Fruit fly (Drosophila melanogaster) whole organism, embryonic: ENCODE measurements around the gene CG11970.

ENCODE experiments used
- Bdp1 ChIP-seq: fragments of 200-800 bp; sonication (Bioruptor generic); optimal IDR thresholded peaks from 3 replicates; lab custom pipeline; 2016; ENCODE audit warnings: missing biosample characterization, missing genetic modification characterization
- CG10366 ChIP-seq: fragments of 200-800 bp; sonication (Bioruptor generic); IDR thresholded peaks from 2 replicates; pipeline ENCODE4 v1.3.6; 2022; ENCODE audit warnings: missing biosample characterization, missing genetic modification characterization
- CG10543 ChIP-seq: fragments of 200-800 bp; sonication (Bioruptor generic); optimal IDR thresholded peaks from 3 replicates; lab custom pipeline; 2017; ENCODE audit warnings: missing biosample characterization, mild to moderate bottlenecking, missing genetic modification characterization, moderate library complexity
- CG12769 ChIP-seq: fragments of 200-800 bp; sonication (Bioruptor generic); optimal IDR thresholded peaks from 2 replicates; lab custom pipeline; 2019; ENCODE audit warnings: missing biosample characterization, mild to moderate bottlenecking, missing genetic modification characterization, moderate library complexity
- CG13894 ChIP-seq: fragments of 200-800 bp; sonication (Bioruptor generic); optimal IDR thresholded peaks from 3 replicates; lab custom pipeline; 2018; ENCODE audit warnings: missing biosample characterization, mild to moderate bottlenecking, missing genetic modification characterization, moderate library complexity
- CG15479 ChIP-seq: fragments of 200-800 bp; sonication (Bioruptor generic); optimal IDR thresholded peaks from 3 replicates; lab custom pipeline; 2019; ENCODE audit warnings: missing biosample characterization, mild to moderate bottlenecking, missing genetic modification characterization, moderate library complexity
- CG15696 ChIP-seq: fragments of 200-800 bp; sonication (Bioruptor generic); optimal IDR thresholded peaks from 2 replicates; lab custom pipeline; 2019; ENCODE audit warnings: missing biosample characterization, mild to moderate bottlenecking, missing genetic modification characterization, moderate library complexity
- CG2199 ChIP-seq: fragments of 200-800 bp; sonication (Bioruptor generic); IDR thresholded peaks from 3 replicates; pipeline ENCODE4 v1.3.6; 2022; ENCODE audit warnings: missing biosample characterization, missing genetic modification characterization
- CG3995 ChIP-seq: fragments of 200-800 bp; sonication (Bioruptor generic); optimal IDR thresholded peaks from 3 replicates; lab custom pipeline; 2016; ENCODE audit warnings: missing biosample characterization, missing genetic modification characterization
- CG7357 ChIP-seq: fragments of 200-800 bp; sonication (Bioruptor generic); IDR thresholded peaks from 3 replicates; pipeline ENCODE4 v1.3.6; 2022; ENCODE audit warnings: missing biosample characterization, missing genetic modification characterization
- CG8924 ChIP-seq: fragments of 200-800 bp; optimal IDR thresholded peaks from 3 replicates; lab custom pipeline; 2019; ENCODE audit warnings: missing biosample characterization, mild to moderate bottlenecking, missing genetic modification characterization, moderate library complexity
- D19A ChIP-seq: fragments of 200-800 bp; optimal IDR thresholded peaks from 3 replicates; lab custom pipeline; 2019; ENCODE audit warnings: missing biosample characterization, mild to moderate bottlenecking, missing genetic modification characterization, moderate library complexity
- Dll ChIP-seq: fragments of 200-800 bp; sonication (Bioruptor generic); IDR thresholded peaks from 4 replicates; pipeline ENCODE4 v1.3.6; 2022; ENCODE audit warnings: missing biosample characterization, missing genetic modification characterization; ENCODE audit not compliant: partially characterized antibody
- E2f1 ChIP-seq: fragments of 200-800 bp; sonication (Bioruptor generic); IDR thresholded peaks from 2 replicates; pipeline ENCODE4 v1.3.6; 2022; ENCODE audit warnings: missing biosample characterization, missing genetic modification characterization
- Ets65A ChIP-seq: fragments of 200-800 bp; sonication (Bioruptor generic); peaks from one replicate; lab custom pipeline; 2016; ENCODE audit warnings: missing biosample characterization, missing genetic modification characterization
- Fer1 ChIP-seq: fragments of 200-800 bp; sonication (Bioruptor generic); optimal IDR thresholded peaks from 2 replicates; lab custom pipeline; 2017; ENCODE audit warnings: missing biosample characterization, mild to moderate bottlenecking, missing genetic modification characterization
- Hey ChIP-seq: fragments of 200-800 bp; sonication (Bioruptor generic); optimal IDR thresholded peaks from 3 replicates; lab custom pipeline; 2018; ENCODE audit warnings: missing biosample characterization, mild to moderate bottlenecking, missing genetic modification characterization
- Kr ChIP-seq: fragments of 200-800 bp; sonication (Bioruptor generic); optimal IDR thresholded peaks from 2 replicates; lab custom pipeline; 2017; ENCODE audit warnings: missing biosample characterization, mild to moderate bottlenecking, missing genetic modification characterization
- Med ChIP-seq: fragments of 200-800 bp; sonication (Bioruptor generic); peaks from one replicate; lab custom pipeline; 2016; ENCODE audit warnings: missing biosample characterization, missing genetic modification characterization, mild to moderate bottlenecking, inconsistent platforms, moderate library complexity
- Taf1 ChIP-seq: fragments of 200-800 bp; sonication (Bioruptor generic); IDR thresholded peaks from 2 replicates; pipeline ENCODE4 v1.3.6; 2022; ENCODE audit warnings: missing biosample characterization, missing genetic modification characterization
- btn ChIP-seq: fragments of 200-800 bp; sonication (Bioruptor generic); optimal IDR thresholded peaks from 2 replicates; lab custom pipeline; 2016; ENCODE audit warnings: missing biosample characterization, missing genetic modification characterization
- cad ChIP-seq: fragments of >200 bp; optimal IDR thresholded peaks from 2 replicates; lab custom pipeline; 2017; ENCODE audit warnings: missing biosample characterization, missing genetic modification characterization
- chm ChIP-seq: fragments of 200-800 bp; sonication (Bioruptor generic); IDR thresholded peaks from 2 replicates; pipeline ENCODE4 v1.3.6; 2022; ENCODE audit warnings: missing biosample characterization, missing genetic modification characterization
- crp ChIP-seq, 2 experiments: fragments of 200-800 bp; sonication (Bioruptor generic); optimal IDR thresholded peaks; 2 replicates in 1 of 2; 3 replicates in 1 of 2; lab custom pipeline; 2017; ENCODE audit warnings: missing biosample characterization in 2 of 2, missing genetic modification characterization in 2 of 2, mild to moderate bottlenecking in 1 of 2, moderate library complexity in 1 of 2
- exex ChIP-seq: fragments of 200-800 bp; sonication (Bioruptor generic); optimal IDR thresholded peaks from 4 replicates; lab custom pipeline; 2018; ENCODE audit warnings: missing biosample characterization, mild to moderate bottlenecking, missing genetic modification characterization, moderate library complexity
- fd64A ChIP-seq: fragments of 200-800 bp; sonication (Bioruptor generic); optimal IDR thresholded peaks from 3 replicates; lab custom pipeline; 2018; ENCODE audit warnings: missing biosample characterization, mild to moderate bottlenecking, missing genetic modification characterization
- gcm ChIP-seq: fragments of 200-800 bp; sonication (Bioruptor generic); optimal IDR thresholded peaks from 2 replicates; lab custom pipeline; 2019; ENCODE audit warnings: missing biosample characterization, mild to moderate bottlenecking, missing genetic modification characterization, moderate library complexity
- gcm2 ChIP-seq: fragments of 200-800 bp; sonication (Bioruptor generic); optimal IDR thresholded peaks from 2 replicates; lab custom pipeline; 2016; ENCODE audit warnings: missing biosample characterization, missing genetic modification characterization
- grau ChIP-seq: fragments of 200-800 bp; optimal IDR thresholded peaks from 3 replicates; lab custom pipeline; 2019; ENCODE audit warnings: missing biosample characterization, mild to moderate bottlenecking, missing genetic modification characterization, moderate library complexity
- grn ChIP-seq: fragments of 200-800 bp; sonication (Bioruptor generic); optimal IDR thresholded peaks from 3 replicates; lab custom pipeline; 2017; ENCODE audit warnings: missing biosample characterization, missing genetic modification characterization
- gt ChIP-seq: fragments of 200-800 bp; sonication (Bioruptor generic); IDR thresholded peaks from 2 replicates; pipeline ENCODE4 v1.3.6; 2022; ENCODE audit warnings: missing biosample characterization, missing genetic modification characterization
- kni ChIP-seq: fragments of 200-800 bp; sonication (Bioruptor generic); optimal IDR thresholded peaks from 3 replicates; lab custom pipeline; 2017; ENCODE audit warnings: mild to moderate bottlenecking, missing biosample characterization, missing genetic modification reagents, missing genetic modification characterization
- pros ChIP-seq: fragments of 200-800 bp; sonication (Bioruptor generic); optimal IDR thresholded peaks from 3 replicates; lab custom pipeline; 2019; ENCODE audit warnings: missing biosample characterization, mild to moderate bottlenecking, missing genetic modification characterization, moderate library complexity
- salm ChIP-seq: fragments of 200-800 bp; sonication (Bioruptor generic); optimal IDR thresholded peaks from 2 replicates; lab custom pipeline; 2018; ENCODE audit warnings: missing biosample characterization, mild to moderate bottlenecking, missing genetic modification characterization
- sens ChIP-seq: fragments of 200-800 bp; sonication (Bioruptor generic); peaks from one replicate; lab custom pipeline; 2016; ENCODE audit warnings: missing biosample characterization, missing genetic modification characterization
- sna ChIP-seq: fragments of 200-800 bp; sonication (Bioruptor generic); IDR thresholded peaks from 2 replicates; pipeline ENCODE4 v1.3.6; 2022; ENCODE audit warnings: missing biosample characterization, missing genetic modification characterization; ENCODE audit not compliant: partially characterized antibody
- sqz ChIP-seq: fragments of 200-800 bp; sonication (Bioruptor generic); optimal IDR thresholded peaks from 3 replicates; lab custom pipeline; 2018; ENCODE audit warnings: missing biosample characterization, mild to moderate bottlenecking, missing genetic modification characterization
- tap ChIP-seq: fragments of 200-800 bp; optimal IDR thresholded peaks from 3 replicates; lab custom pipeline; 2019; ENCODE audit warnings: missing biosample characterization, mild to moderate bottlenecking, missing genetic modification characterization, moderate library complexity
- tgo ChIP-seq: fragments of 200-800 bp; sonication (Bioruptor generic); IDR thresholded peaks from 3 replicates; pipeline ENCODE4 v1.3.6; 2022; ENCODE audit warnings: missing biosample characterization, missing genetic modification characterization
- tll ChIP-seq, 2 experiments: fragments of 200-800 bp in 1 of 2; fragments of >200 bp in 1 of 2; sonication (Bioruptor generic) in 1 of 2; optimal IDR thresholded peaks; 2 replicates each; lab custom pipeline; 2017 to 2019; ENCODE audit warnings: missing biosample characterization in 2 of 2, missing genetic modification characterization in 2 of 2, mild to moderate bottlenecking in 1 of 2, moderate library complexity in 1 of 2
- zen ChIP-seq: fragments of 200-800 bp; sonication (Bioruptor generic); optimal IDR thresholded peaks from 3 replicates; lab custom pipeline; 2018; ENCODE audit warnings: missing biosample characterization, mild to moderate bottlenecking, missing genetic modification characterization, moderate library complexity
- zfh1 ChIP-seq: fragments of 200-800 bp; sonication (Bioruptor generic); IDR thresholded peaks from 3 replicates; pipeline ENCODE4 v1.3.6; 2022; ENCODE audit warnings: missing biosample characterization, missing genetic modification characterization

CG11970 gene

DNA sequence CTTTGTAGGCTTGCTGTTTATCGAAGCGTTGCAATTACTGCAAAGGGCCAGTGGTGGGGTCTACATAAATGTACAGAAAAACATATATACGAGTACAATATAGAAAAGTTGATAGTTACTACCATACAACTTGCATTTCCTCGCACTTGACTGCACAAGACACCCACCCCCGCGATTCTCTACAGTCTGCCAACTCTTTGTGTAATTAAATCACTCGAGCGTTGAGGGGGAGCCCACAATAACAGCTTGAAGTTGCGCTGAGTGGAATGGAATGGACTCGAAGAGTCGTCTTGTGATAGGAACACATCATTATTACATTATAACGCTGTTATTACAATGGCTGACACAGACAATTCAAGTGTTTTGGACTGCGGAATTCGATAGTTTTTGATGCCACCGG is 44.9 kb downstream of the CG11970 start (continued):
- TF ChIP-seq CG3995 (GFP tag; lab: Kevin White, UChicago) (no peak), gcm2 (no peak)

- TF ChIP-seq Bdp1 (GFP tag; lab: Kevin White, UChicago) (no peak), CG10543 (peak; percentile 3), btn (GFP tag; lab: Kevin White, UChicago) (no peak), CG8924 (peak; percentile 11), kni (GFP tag; lab: Kevin White, UChicago) (peak; percentile 32), salm (tag; lab: Kevin White, UChicago) (no peak), tap (tag; lab: Kevin White, UChicago) (no peak), D19A (tag; lab: Kevin White, UChicago) (no peak), CG2199 (GFP tag; lab: Robert Waterston, UW) (peak; percentile 64; the same call in 1 of the 3 replicates), crp (GFP tag; optimal IDR thresholded peaks at IDR 0.05; lab: Kevin White, UChicago) (no peak), gt (GFP tag; lab: Robert Waterston, UW) (no peak), CG15479 (GFP tag; lab: Kevin White, UChicago) (peak; percentile 98), grn (GFP tag; lab: Kevin White, UChicago) (peak; percentile 11), CG12769 (tag; lab: Kevin White, UChicago) (peak; percentile 56), zfh1 (GFP tag; lab: Robert Waterston, UW) (no peak), Kr (GFP tag; lab: Kevin White, UChicago) (peak; percentile 37), grau (peak; percentile 50), sens (GFP tag; lab: Kevin White, UChicago) (peak; percentile 63), tgo (GFP tag; lab: Robert Waterston, UW) (no peak), chm (GFP tag; lab: Robert Waterston, UW) (0 out of 2 replicates have a peak, but pooled peaks have one; percentile 29), tll (GFP tag; optimal IDR thresholded peaks at IDR 0.05; lab: Kevin White, UChicago) (peak in 1 of 2 experiments; percentile 95), Ets65A (GFP tag; lab: Kevin White, UChicago) (no peak), gcm (GFP tag; lab: Kevin White, UChicago) (peak; percentile 3), Med (GFP tag; lab: Kevin White, UChicago) (peak; percentile 64), pros (GFP tag; lab: Kevin White, UChicago) (peak; percentile 39), cad (peak; percentile 59), sna (no peak), Taf1 (GFP tag; lab: Robert Waterston, UW) (no peak), CG7357 (GFP tag; lab: Robert Waterston, UW) (no peak), zen (peak; percentile 74), Dll (GFP tag; lab: Robert Waterston, UW) (0 out of 4 replicates have a peak, but pooled peaks have one; percentile 12), CG13894 (tag; lab: Kevin White, UChicago) (peak; percentile 27), Hey (tag; lab: Kevin White, UChicago) (no peak), sqz (GFP tag; lab: Kevin White, UChicago) (no peak)
Measured at dm6 chr3R:9030006-9030749, 45.7 kb downstream of the CG11970 start.

dm6 chr3R:9030750-9031128 is 46.2 kb downstream of the CG11970 start:
- TF ChIP-seq CG15696, result no peak
- no peak for TF ChIP-seq CG10366
- no peak for TF ChIP-seq gcm2
- TF ChIP-seq E2f1 (GFP tag; lab: Robert Waterston, UW), result no peak
- no peak for TF ChIP-seq btn (GFP tag; lab: Kevin White, UChicago)
- TF ChIP-seq fd64A, result no peak
- TF ChIP-seq Fer1, result no peak
- peak; percentile 19 for TF ChIP-seq exex (tag; lab: Kevin White, UChicago)
